Fruit fly (Drosophila melanogaster): ENCODE data around the gene Aladin.

Gene Aladin

dm6 chrX:9255964-9256520 is 17.2 kb upstream of the Aladin start, which contains the start of gene ric8a (continued):
- TF ChIP-seq sc (optimal IDR thresholded peaks at IDR 0.05) (no peak), sc (GFP tag; optimal IDR thresholded peaks at IDR 0.05) (no peak), CG6654 (GFP tag; optimal IDR thresholded peaks at IDR 0.05) (no peak), C15 (GFP tag; IDR thresholded peaks at IDR 0.05) (no peak), al (GFP tag; IDR thresholded peaks at IDR 0.05) (no peak), CG16779 (GFP tag; IDR thresholded peaks at IDR 0.05) (no peak), Doc3 (GFP tag; IDR thresholded peaks at IDR 0.05; ENCODE audit: partially characterized antibody) (peak; percentile 55), Deaf1 (tag; optimal IDR thresholded peaks at IDR 0.05) (no peak), jigr1 (GFP tag; IDR thresholded peaks at IDR 0.05) (no peak; the same call in 2 of the 3 replicates), CkIIα-i1 (GFP tag; IDR thresholded peaks at IDR 0.05) (no peak), CG9609 (GFP tag; optimal IDR thresholded peaks at IDR 0.05) (no peak), CG7372 (GFP tag; IDR thresholded peaks at IDR 0.05) (no peak), CG14050 (GFP tag; IDR thresholded peaks at IDR 0.05) (no peak), psq (GFP tag; optimal IDR thresholded peaks at IDR 0.05) (no peak), CG7786 (GFP tag; optimal IDR thresholded peaks at IDR 0.05) (no peak), pb (GFP tag; optimal IDR thresholded peaks at IDR 0.05) (no peak), CG12391 (tag; optimal IDR thresholded peaks at IDR 0.05) (peak; percentile 12), CG12104 (GFP tag; optimal IDR thresholded peaks at IDR 0.05) (no peak), CG4328 (GFP tag; optimal IDR thresholded peaks at IDR 0.05) (no peak), tap (tag; optimal IDR thresholded peaks at IDR 0.05) (no peak), fu2 (GFP tag; optimal IDR thresholded peaks at IDR 0.05) (no peak), odd (GFP tag; optimal IDR thresholded peaks at IDR 0.05) (no peak), fru (optimal IDR thresholded peaks at IDR 0.05) (no peak), Dp (GFP tag; optimal IDR thresholded peaks at IDR 0.05) (peak; percentile 30), B-H1 (GFP tag; IDR thresholded peaks at IDR 0.05) (no peak), grn (GFP tag; optimal IDR thresholded peaks at IDR 0.05) (no peak), Awh (GFP tag; IDR thresholded peaks at IDR 0.05) (no peak), Fer3 (tag; optimal IDR thresholded peaks at IDR 0.05) (no peak), CG4282 (GFP tag; optimal IDR thresholded peaks at IDR 0.05) (no peak), Hand (GFP tag; optimal IDR thresholded peaks at IDR 0.05) (no peak), nerfin-1 (tag; optimal IDR thresholded peaks at IDR 0.05) (no peak), tio (GFP tag; optimal IDR thresholded peaks at IDR 0.05) (no peak), CG11696 (GFP tag; IDR thresholded peaks at IDR 0.05) (no peak), CG9727 (GFP tag; optimal IDR thresholded peaks at IDR 0.05) (no peak), CG9797 (GFP tag; optimal IDR thresholded peaks at IDR 0.05) (peak; percentile 70), Oaz (GFP tag; IDR thresholded peaks at IDR 0.05) (no peak), ATbp (GFP tag; optimal IDR thresholded peaks at IDR 0.05) (no peak), vvl (GFP tag; IDR thresholded peaks at IDR 0.05) (peak; percentile 38; the same call in 1 of the 2 replicates), CG42726 (GFP tag; IDR thresholded peaks at IDR 0.05; ENCODE audit: partially characterized antibody) (peak; percentile 86), CG13424 (tag; optimal IDR thresholded peaks at IDR 0.05) (peak; percentile 8), klu (GFP tag; IDR thresholded peaks at IDR 0.05) (no peak), CG17568 (GFP tag; optimal IDR thresholded peaks at IDR 0.05) (no peak), Fer2 (tag; optimal IDR thresholded peaks at IDR 0.05) (no peak), CG8290 (GFP tag; optimal IDR thresholded peaks at IDR 0.05) (peak; percentile 29), CG8290 (tag; optimal IDR thresholded peaks at IDR 0.05) (no peak), danr (GFP tag; IDR thresholded peaks at IDR 0.05) (no peak), CG18476 (GFP tag; optimal IDR thresholded peaks at IDR 0.05) (no peak), h (optimal IDR thresholded peaks at IDR 0.05) (no peak), CG7987 (GFP tag; optimal IDR thresholded peaks at IDR 0.05) (no peak), CG7556 (GFP tag; optimal IDR thresholded peaks at IDR 0.05) (no peak), zen (tag; optimal IDR thresholded peaks at IDR 0.05) (peak; percentile 68), jumu (GFP tag; optimal IDR thresholded peaks at IDR 0.05) (no peak), Hr51 (GFP tag; optimal IDR thresholded peaks at IDR 0.05) (no peak)
